Fruit fly (Drosophila melanogaster) whole organism, adult: ENCODE results near the gene CG11700.

ENCODE experiments used
- CG11617 ChIP-seq: fragments of 200-800 bp; sonication (Bioruptor generic); optimal IDR thresholded peaks from 2 replicates; lab custom pipeline; 2017; ENCODE audit warnings: mild to moderate bottlenecking, missing biosample characterization, missing genetic modification reagents, missing genetic modification characterization
- CG12768 ChIP-seq: fragments of 200-800 bp; sonication (Bioruptor generic); optimal IDR thresholded peaks from 2 replicates; lab custom pipeline; 2017; ENCODE audit warnings: missing biosample characterization, missing genetic modification characterization, mild to moderate bottlenecking, moderate library complexity, missing genetic modification reagents
- CG14711 ChIP-seq: fragments of 200-800 bp; sonication (Bioruptor generic); optimal IDR thresholded peaks from 2 replicates; lab custom pipeline; 2018; ENCODE audit warnings: missing biosample characterization, mild to moderate bottlenecking, missing genetic modification characterization, moderate library complexity
- CG1620 ChIP-seq: fragments of 200-800 bp; sonication (Bioruptor generic); optimal IDR thresholded peaks from 2 replicates; lab custom pipeline; 2016; ENCODE audit warnings: missing biosample characterization, missing genetic modification characterization
- CG33017 ChIP-seq: fragments of 200-800 bp; sonication (Bioruptor generic); optimal IDR thresholded peaks from 2 replicates; lab custom pipeline; 2018; ENCODE audit warnings: missing biosample characterization, mild to moderate bottlenecking, missing genetic modification characterization, moderate library complexity
- CG5204 ChIP-seq: fragments of 200-800 bp; sonication (Bioruptor generic); optimal IDR thresholded peaks from 2 replicates; lab custom pipeline; 2016; ENCODE audit warnings: missing biosample characterization, missing genetic modification characterization
- CG7045 ChIP-seq: fragments of 200-800 bp; sonication (Bioruptor generic); optimal IDR thresholded peaks from 2 replicates; lab custom pipeline; 2017; ENCODE audit warnings: missing biosample characterization, mild to moderate bottlenecking, missing genetic modification characterization
- CG7101 ChIP-seq: fragments of 200-800 bp; sonication (Bioruptor generic); optimal IDR thresholded peaks from 2 replicates; lab custom pipeline; 2018; ENCODE audit warnings: missing biosample characterization, mild to moderate bottlenecking, missing genetic modification characterization, moderate library complexity
- Clk ChIP-seq: fragments of 200-800 bp; sonication (Bioruptor generic); optimal IDR thresholded peaks from 2 replicates; lab custom pipeline; 2017; ENCODE audit warnings: missing biosample characterization, missing genetic modification characterization
- Crg-1 ChIP-seq: fragments of 200-800 bp; sonication (Bioruptor generic); optimal IDR thresholded peaks from 2 replicates; lab custom pipeline; 2016; ENCODE audit warnings: missing biosample characterization, missing genetic modification characterization
- Hr96 ChIP-seq: fragments of 200-800 bp; sonication (Bioruptor generic); optimal IDR thresholded peaks from 2 replicates; lab custom pipeline; 2016; ENCODE audit warnings: missing biosample characterization, missing genetic modification characterization
- Mnt ChIP-seq: fragments of 200-800 bp; sonication (Bioruptor generic); optimal IDR thresholded peaks from 2 replicates; lab custom pipeline; 2016; ENCODE audit warnings: missing biosample characterization, mild to moderate bottlenecking, missing genetic modification characterization
- bab1 ChIP-seq: fragments of 200-800 bp; sonication (Bioruptor generic); optimal IDR thresholded peaks from 3 replicates; lab custom pipeline; 2019; ENCODE audit warnings: missing biosample characterization, mild to moderate bottlenecking, missing genetic modification characterization, moderate library complexity
- cic ChIP-seq: fragments of 200-800 bp; sonication (Bioruptor generic); optimal IDR thresholded peaks from 2 replicates; lab custom pipeline; 2017; ENCODE audit warnings: missing biosample characterization, mild to moderate bottlenecking, missing genetic modification characterization, moderate library complexity
- cnc ChIP-seq, 2 experiments: fragments of >200 bp; optimal IDR thresholded peaks; 2 replicates each; lab custom pipeline; 2017
- kay ChIP-seq: fragments of 200-800 bp; sonication (Bioruptor generic); peaks from one replicate; lab custom pipeline; 2016; ENCODE audit warnings: missing biosample characterization, missing genetic modification characterization, borderline replicate concordance
- ovo ChIP-seq: fragments of 200-800 bp; sonication (Bioruptor generic); optimal IDR thresholded peaks from 2 replicates; lab custom pipeline; 2016; ENCODE audit warnings: missing biosample characterization, missing genetic modification characterization
- pad ChIP-seq: fragments of 200-800 bp; sonication (Bioruptor generic); optimal IDR thresholded peaks from 3 replicates; lab custom pipeline; 2017; ENCODE audit warnings: missing biosample characterization, missing genetic modification characterization, mild to moderate bottlenecking, moderate library complexity, missing genetic modification reagents
- tj ChIP-seq: fragments of 200-800 bp; sonication (Bioruptor generic); optimal IDR thresholded peaks from 3 replicates; lab custom pipeline; 2017; ENCODE audit warnings: missing biosample characterization, mild to moderate bottlenecking, missing genetic modification characterization, moderate library complexity
- toe ChIP-seq: fragments of 200-800 bp; sonication (Bioruptor generic); optimal IDR thresholded peaks from 2 replicates; lab custom pipeline; 2016; ENCODE audit warnings: missing biosample characterization, missing genetic modification characterization

The CG11700 gene

dm6 chrX:6276590-6276989 lies 6.8 kb downstream of the CG11700 start, which contains the start of gene CG3566:
TSS of gene CG3566 (minus strand) at chrX:6276724.
- peak; percentile 47 for TF ChIP-seq bab1 (GFP tag; lab: Kevin White, UChicago)
- no peak for TF ChIP-seq CG5204
- no peak for TF ChIP-seq toe (GFP tag; lab: Kevin White, UChicago)
- TF ChIP-seq Crg-1 (GFP tag; lab: Kevin White, UChicago): no peak
- no peak for TF ChIP-seq CG11617 (GFP tag; lab: Kevin White, UChicago)
- TF ChIP-seq CG12768: no peak
- no peak for TF ChIP-seq Hr96 (GFP tag; lab: Kevin White, UChicago)
- TF ChIP-seq CG7045 (GFP tag; lab: Kevin White, UChicago): no peak
- no peak for TF ChIP-seq CG7101 (tag; lab: Kevin White, UChicago)
- TF ChIP-seq CG1620: no peak
- TF ChIP-seq ovo (GFP tag; lab: Kevin White, UChicago): peak; percentile 11
- peak; percentile 3 for TF ChIP-seq CG14711 (tag; lab: Kevin White, UChicago)
- no peak for TF ChIP-seq cic
- TF ChIP-seq Clk (GFP tag; lab: Kevin White, UChicago): no peak
- TF ChIP-seq cnc (optimal IDR thresholded peaks at IDR 0.05; lab: Kevin White, UChicago): no peak
- no peak for TF ChIP-seq pad (GFP tag; lab: Kevin White, UChicago)
- TF ChIP-seq tj (GFP tag; lab: Kevin White, UChicago): peak; percentile 17
- TF ChIP-seq CG33017 (tag; lab: Kevin White, UChicago): no peak
- TF ChIP-seq kay (GFP tag; lab: Kevin White, UChicago): peak; percentile 55
- TF ChIP-seq Mnt (GFP tag; lab: Kevin White, UChicago): peak; percentile 48

DNA sequence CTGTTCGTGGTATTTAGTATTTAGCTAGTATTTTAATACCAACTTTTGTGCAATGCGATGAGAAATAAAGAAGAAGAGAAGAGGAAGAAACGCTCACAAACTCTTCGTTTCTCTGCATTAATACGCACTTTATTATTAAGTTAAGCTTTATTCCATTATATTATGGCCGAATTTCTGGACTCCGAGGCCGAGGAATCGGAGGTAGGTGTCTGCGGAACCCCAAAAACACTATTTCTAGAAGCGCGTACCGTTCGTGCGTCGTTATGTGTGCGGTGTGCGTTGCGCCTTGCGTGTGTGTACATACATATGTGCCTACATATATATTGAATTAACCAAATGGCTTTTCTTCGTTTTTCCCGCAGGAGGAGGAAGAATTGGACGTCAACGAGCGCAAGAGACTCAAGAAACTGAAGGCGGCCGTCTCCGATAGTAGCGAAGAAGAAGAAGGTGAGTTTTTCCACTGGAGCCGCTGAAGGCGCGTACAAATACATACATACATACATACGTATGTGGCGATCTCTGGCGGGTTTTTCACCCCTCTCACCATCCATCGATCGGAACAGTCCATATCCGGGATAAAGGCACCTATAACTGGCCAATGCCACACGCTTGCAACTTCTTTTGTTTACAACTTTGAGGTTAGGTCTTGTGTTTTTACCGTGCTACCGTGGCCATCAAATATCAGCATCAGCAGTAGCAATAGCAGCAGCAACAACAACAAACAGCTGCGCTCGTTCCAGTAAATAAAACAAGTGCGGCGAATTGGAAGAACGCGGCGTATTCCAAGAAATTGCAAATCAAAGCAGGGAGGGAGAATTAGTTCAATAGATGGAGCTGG lies 15.4 kb downstream of the CG11700 start, which contains the start of gene Spt6:
Spt6 (plus strand) TSS at position 53 of the 838 bp plus-strand sequence.
- TF ChIP-seq CG11617 (GFP tag; lab: Kevin White, UChicago) (no peak), tj (GFP tag; lab: Kevin White, UChicago) (peak; percentile 87), bab1 (GFP tag; lab: Kevin White, UChicago) (no peak)

- peak; percentile 33 for TF ChIP-seq CG1620
- TF ChIP-seq CG11617 (GFP tag; lab: Kevin White, UChicago): peak; percentile 44
- TF ChIP-seq bab1 (GFP tag; lab: Kevin White, UChicago): no peak
- TF ChIP-seq CG12768: peak; percentile 36
- peak; percentile 46 for TF ChIP-seq CG7101 (tag; lab: Kevin White, UChicago)
- TF ChIP-seq toe (GFP tag; lab: Kevin White, UChicago): peak; percentile 67
- peak; percentile 25 for TF ChIP-seq pad (GFP tag; lab: Kevin White, UChicago)
- peak; percentile 43 for TF ChIP-seq Crg-1 (GFP tag; lab: Kevin White, UChicago)
- TF ChIP-seq ovo (GFP tag; lab: Kevin White, UChicago): peak; percentile 30
- no peak for TF ChIP-seq CG5204
Measured at dm6 chrX:6267187-6267711, 16.1 kb downstream of the CG11700 start, which contains the start of gene schlank. TSS of gene schlank (minus strand) at chrX:6267228.

DNA sequence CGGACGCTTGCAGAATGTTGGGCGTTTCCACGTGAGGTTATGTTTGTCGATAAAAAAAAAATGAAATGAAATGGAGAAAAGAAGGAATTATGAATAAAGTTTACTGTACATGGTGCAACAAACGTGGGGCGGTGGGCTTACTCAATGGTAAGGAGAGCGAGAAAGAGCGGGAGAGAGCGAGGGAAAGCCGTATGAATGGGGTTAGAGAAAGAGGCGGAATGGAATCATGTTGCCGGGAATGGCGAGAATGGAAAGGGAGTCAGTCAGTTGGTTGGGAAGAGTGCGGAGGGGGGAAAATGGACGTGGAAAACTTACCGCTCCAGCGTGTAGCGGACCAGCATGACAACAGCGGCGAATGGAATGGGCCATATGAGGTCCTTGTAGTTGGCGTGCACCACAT lies 17.3 kb downstream of the CG11700 start:
- TF ChIP-seq pad (GFP tag; lab: Kevin White, UChicago) (peak; percentile 60), tj (GFP tag; lab: Kevin White, UChicago) (no peak)

- TF ChIP-seq Clk (GFP tag; lab: Kevin White, UChicago): peak; percentile 48
- TF ChIP-seq CG1620: peak; percentile 86
- peak; percentile 68 for TF ChIP-seq CG33017 (tag; lab: Kevin White, UChicago)
- peak; percentile 62 for TF ChIP-seq pad (GFP tag; lab: Kevin White, UChicago)
- TF ChIP-seq tj (GFP tag; lab: Kevin White, UChicago): peak; percentile 72
- TF ChIP-seq CG5204: peak; percentile 60
- TF ChIP-seq kay (GFP tag; lab: Kevin White, UChicago): no peak
- TF ChIP-seq CG11617 (GFP tag; lab: Kevin White, UChicago): peak; percentile 93
- TF ChIP-seq toe (GFP tag; lab: Kevin White, UChicago): peak; percentile 45
- peak; percentile 56 for TF ChIP-seq ovo (GFP tag; lab: Kevin White, UChicago)
- peak; percentile 86 for TF ChIP-seq CG7101 (tag; lab: Kevin White, UChicago)
- peak; percentile 95 for TF ChIP-seq bab1 (GFP tag; lab: Kevin White, UChicago)
- TF ChIP-seq Hr96 (GFP tag; lab: Kevin White, UChicago): no peak
- TF ChIP-seq CG12768: peak; percentile 41
- no peak for TF ChIP-seq cic
- TF ChIP-seq Crg-1 (GFP tag; lab: Kevin White, UChicago): peak; percentile 84
- no peak for TF ChIP-seq cnc (optimal IDR thresholded peaks at IDR 0.05; lab: Kevin White, UChicago)
- TF ChIP-seq Mnt (GFP tag; lab: Kevin White, UChicago): peak; percentile 78
- TF ChIP-seq CG7045 (GFP tag; lab: Kevin White, UChicago): peak; percentile 69
- TF ChIP-seq CG14711 (tag; lab: Kevin White, UChicago): peak; percentile 79
Measured at dm6 chrX:6265456-6265877, 17.9 kb downstream of the CG11700 start.

DNA sequence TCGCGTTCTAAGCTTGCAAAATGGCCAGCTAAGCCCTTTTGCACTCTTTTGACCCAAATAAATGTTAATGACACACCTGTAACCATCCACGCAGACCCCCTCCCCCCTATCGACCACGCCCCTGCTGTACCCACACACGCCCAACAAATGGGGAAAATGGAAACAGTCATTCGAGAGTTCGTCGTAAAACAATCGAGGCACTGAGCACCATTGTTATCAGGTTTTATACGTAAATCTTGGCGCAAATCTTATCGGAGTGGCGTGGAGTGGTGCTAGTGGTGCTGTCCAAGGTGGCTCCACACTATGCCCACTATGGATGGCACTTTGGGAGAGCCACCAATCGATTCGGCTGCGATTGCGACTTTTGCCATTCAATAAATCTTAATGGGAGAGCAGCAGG lies 18.9 kb downstream of the CG11700 start:
- no peak for TF ChIP-seq CG11617 (GFP tag; lab: Kevin White, UChicago)
- TF ChIP-seq CG33017 (tag; lab: Kevin White, UChicago): no peak
- TF ChIP-seq tj (GFP tag; lab: Kevin White, UChicago): peak; percentile 50
- no peak for TF ChIP-seq pad (GFP tag; lab: Kevin White, UChicago)
- TF ChIP-seq ovo (GFP tag; lab: Kevin White, UChicago): no peak
- TF ChIP-seq Clk (GFP tag; lab: Kevin White, UChicago): no peak
- no peak for TF ChIP-seq bab1 (GFP tag; lab: Kevin White, UChicago)
- TF ChIP-seq toe (GFP tag; lab: Kevin White, UChicago): no peak
- TF ChIP-seq CG14711 (tag; lab: Kevin White, UChicago): no peak
- no peak for TF ChIP-seq CG7045 (GFP tag; lab: Kevin White, UChicago)
- peak; percentile 12 for TF ChIP-seq cic
- no peak for TF ChIP-seq Mnt (GFP tag; lab: Kevin White, UChicago)
- TF ChIP-seq CG12768: no peak
- TF ChIP-seq Crg-1 (GFP tag; lab: Kevin White, UChicago): no peak
